Fruit fly (Drosophila melanogaster) whole organism, embryonic: ENCODE results near the gene Rab9D.
A peak's percentile ranks its signal among the peaks of the same experiment; 100 is the strongest.

ENCODE experiments used
- Asciz ChIP-seq: fragments of 200-800 bp; sonication (Bioruptor generic); optimal IDR thresholded peaks from 2 replicates; lab custom pipeline; 2017; ENCODE audit warnings: missing biosample characterization, mild to moderate bottlenecking, missing genetic modification characterization, missing genetic modification reagents
- CG10366 ChIP-seq: fragments of 200-800 bp; sonication (Bioruptor generic); IDR thresholded peaks from 2 replicates; pipeline ENCODE4 v1.3.6; 2022; ENCODE audit warnings: missing biosample characterization, missing genetic modification characterization
- CG10979 ChIP-seq: fragments of 200-800 bp; sonication (Bioruptor generic); optimal IDR thresholded peaks from 2 replicates; lab custom pipeline; 2018; ENCODE audit warnings: missing biosample characterization, mild to moderate bottlenecking, missing genetic modification characterization, moderate library complexity
- CG11560 ChIP-seq: fragments of 200-800 bp; sonication (Bioruptor generic); IDR thresholded peaks from 3 replicates; pipeline ENCODE4 v1.3.6; 2022; ENCODE audit warnings: missing biosample characterization, missing genetic modification characterization
- CG14965 ChIP-seq: fragments of 200-800 bp; sonication (Bioruptor generic); optimal IDR thresholded peaks from 2 replicates; lab custom pipeline; 2016; ENCODE audit warnings: missing biosample characterization, missing genetic modification characterization, borderline replicate concordance
- CG16779 ChIP-seq: fragments of 200-800 bp; sonication (Bioruptor generic); IDR thresholded peaks from 2 replicates; pipeline ENCODE4 v1.3.6; 2022; ENCODE audit warnings: missing biosample characterization, missing genetic modification characterization
- CG16813 ChIP-seq: fragments of 200-800 bp; sonication (Bioruptor generic); IDR thresholded peaks from 3 replicates; pipeline ENCODE4 v1.3.6; 2022; ENCODE audit warnings: missing biosample characterization, missing genetic modification characterization; ENCODE audit not compliant: partially characterized antibody
- CG17328 ChIP-seq: fragments of 200-800 bp; sonication (Bioruptor generic); IDR thresholded peaks from 2 replicates; pipeline ENCODE4 v1.3.6; 2022; ENCODE audit warnings: missing biosample characterization, missing genetic modification characterization
- CG2678 ChIP-seq: fragments of 200-800 bp; sonication (Bioruptor generic); optimal IDR thresholded peaks from 3 replicates; lab custom pipeline; 2019; ENCODE audit warnings: missing biosample characterization, mild to moderate bottlenecking, missing genetic modification characterization, moderate library complexity
- CG30020 ChIP-seq: fragments of 200-800 bp; optimal IDR thresholded peaks from 2 replicates; lab custom pipeline; 2019; ENCODE audit warnings: missing biosample characterization, mild to moderate bottlenecking, missing genetic modification characterization, moderate library complexity
- CG30403 ChIP-seq: fragments of 200-800 bp; sonication (Bioruptor generic); optimal IDR thresholded peaks from 3 replicates; lab custom pipeline; 2016; ENCODE audit warnings: missing biosample characterization, missing genetic modification characterization
- CG5245 ChIP-seq: fragments of 200-800 bp; sonication (Bioruptor generic); optimal IDR thresholded peaks from 3 replicates; lab custom pipeline; 2016; ENCODE audit warnings: missing biosample characterization, missing genetic modification characterization
- CG7928 ChIP-seq: fragments of 200-800 bp; sonication (Bioruptor generic); optimal IDR thresholded peaks from 2 replicates; lab custom pipeline; 2017; ENCODE audit warnings: missing biosample characterization, mild to moderate bottlenecking, missing genetic modification characterization
- CG7963 ChIP-seq: fragments of 200-800 bp; sonication (Bioruptor generic); IDR thresholded peaks from 3 replicates; pipeline ENCODE4 v1.3.6; 2022; ENCODE audit warnings: missing biosample characterization, missing genetic modification characterization; ENCODE audit not compliant: partially characterized antibody
- CG8478 ChIP-seq: fragments of >200 bp; optimal IDR thresholded peaks from 2 replicates; lab custom pipeline; 2018
- CG8765 ChIP-seq: fragments of 200-800 bp; sonication (Bioruptor generic); IDR thresholded peaks from 2 replicates; pipeline ENCODE4 v1.3.6; 2022; ENCODE audit warnings: missing biosample characterization, missing genetic modification characterization
- CG9215 ChIP-seq: fragments of 200-800 bp; sonication (Bioruptor generic); IDR thresholded peaks from 2 replicates; pipeline ENCODE4 v1.3.6; 2022; ENCODE audit warnings: missing biosample characterization, missing genetic modification characterization
- CG9437 ChIP-seq: fragments of 200-800 bp; sonication (Bioruptor generic); optimal IDR thresholded peaks from 2 replicates; lab custom pipeline; 2018; ENCODE audit warnings: missing biosample characterization, mild to moderate bottlenecking, missing genetic modification characterization
- CG9876 ChIP-seq: fragments of 200-800 bp; sonication (Bioruptor generic); optimal IDR thresholded peaks from 2 replicates; lab custom pipeline; 2016; ENCODE audit warnings: missing biosample characterization, missing genetic modification characterization
- CG9932 ChIP-seq: fragments of 200-800 bp; sonication (Bioruptor generic); IDR thresholded peaks from 2 replicates; pipeline ENCODE4 v1.3.6; 2022; ENCODE audit warnings: missing biosample characterization, missing genetic modification characterization
- Dip3 ChIP-seq: fragments of 200-800 bp; sonication (Bioruptor generic); optimal IDR thresholded peaks from 3 replicates; lab custom pipeline; 2016; ENCODE audit warnings: missing biosample characterization, missing genetic modification characterization
- Dll ChIP-seq: fragments of 200-800 bp; sonication (Bioruptor generic); IDR thresholded peaks from 4 replicates; pipeline ENCODE4 v1.3.6; 2022; ENCODE audit warnings: missing biosample characterization, missing genetic modification characterization; ENCODE audit not compliant: partially characterized antibody
- Drgx ChIP-seq: fragments of 200-800 bp; sonication (Bioruptor generic); IDR thresholded peaks from 2 replicates; pipeline ENCODE4 v1.3.6; 2022; ENCODE audit warnings: missing biosample characterization, missing genetic modification characterization
- Gsc ChIP-seq: fragments of 200-800 bp; sonication (Bioruptor generic); IDR thresholded peaks from 2 replicates; pipeline ENCODE4 v1.3.6; 2022; ENCODE audit warnings: missing biosample characterization, missing genetic modification characterization
- HLH54F ChIP-seq: fragments of 200-800 bp; sonication (Bioruptor generic); optimal IDR thresholded peaks from 3 replicates; lab custom pipeline; 2016; ENCODE audit warnings: missing biosample characterization, missing genetic modification characterization
- Hmr ChIP-seq: fragments of 200-800 bp; sonication (Bioruptor generic); optimal IDR thresholded peaks from 3 replicates; lab custom pipeline; 2017; ENCODE audit warnings: mild to moderate bottlenecking, missing biosample characterization, missing genetic modification reagents, missing genetic modification characterization
- Hr3 ChIP-seq: fragments of 200-800 bp; sonication (Bioruptor generic); optimal IDR thresholded peaks from 3 replicates; lab custom pipeline; 2016; ENCODE audit warnings: missing biosample characterization, missing genetic modification characterization
- TFAM ChIP-seq: fragments of 200-800 bp; sonication (Bioruptor generic); optimal IDR thresholded peaks from 2 replicates; lab custom pipeline; 2017; ENCODE audit warnings: missing biosample characterization, missing genetic modification characterization, inconsistent platforms
- Trl ChIP-seq, 3 experiments: fragments of >200 bp in 2 of 3; fragments of 200-800 bp in 1 of 3; sonication (Bioruptor generic) in 1 of 3; optimal IDR thresholded peaks; 2 replicates in 1 of 3; 3 replicates in 2 of 3; lab custom pipeline; 2016 to 2017; ENCODE audit warnings: missing biosample characterization in 1 of 3, missing genetic modification characterization in 1 of 3
- abd-A ChIP-seq: fragments of 200-800 bp; sonication (Bioruptor generic); optimal IDR thresholded peaks from 3 replicates; lab custom pipeline; 2019; ENCODE audit warnings: missing biosample characterization, mild to moderate bottlenecking, missing genetic modification characterization, moderate library complexity
- aop ChIP-seq: fragments of 200-800 bp; sonication (Bioruptor generic); IDR thresholded peaks from 2 replicates; pipeline ENCODE4 v1.3.6; 2022; ENCODE audit warnings: missing biosample characterization, missing genetic modification characterization
- br ChIP-seq: fragments of >200 bp; optimal IDR thresholded peaks from 2 replicates; lab custom pipeline; 2017
- disco-r ChIP-seq: fragments of 200-800 bp; sonication (Bioruptor generic); optimal IDR thresholded peaks from 2 replicates; lab custom pipeline; 2016; ENCODE audit warnings: missing biosample characterization, missing genetic modification characterization
- eve ChIP-seq, 2 experiments: fragments of >200 bp; optimal IDR thresholded peaks; 2 replicates each; lab custom pipeline; 2017; ENCODE audit warnings: missing biosample characterization in 2 of 2, missing genetic modification characterization in 2 of 2
- gce ChIP-seq: fragments of 200-800 bp; sonication (Bioruptor generic); IDR thresholded peaks from 3 replicates; pipeline ENCODE4 v1.3.6; 2022; ENCODE audit warnings: missing biosample characterization, missing genetic modification characterization
- gcm ChIP-seq: fragments of 200-800 bp; sonication (Bioruptor generic); optimal IDR thresholded peaks from 2 replicates; lab custom pipeline; 2019; ENCODE audit warnings: missing biosample characterization, mild to moderate bottlenecking, missing genetic modification characterization, moderate library complexity
- gem ChIP-seq: fragments of 200-800 bp; sonication (Bioruptor generic); optimal IDR thresholded peaks from 2 replicates; lab custom pipeline; 2019; ENCODE audit warnings: missing biosample characterization, mild to moderate bottlenecking, missing genetic modification characterization, moderate library complexity
- knrl ChIP-seq: fragments of 200-800 bp; sonication (Bioruptor generic); IDR thresholded peaks from 3 replicates; pipeline ENCODE4 v1.3.6; 2022; ENCODE audit warnings: missing biosample characterization, missing genetic modification characterization; ENCODE audit not compliant: partially characterized antibody
- otp ChIP-seq: fragments of 200-800 bp; sonication (Bioruptor generic); IDR thresholded peaks from 3 replicates; pipeline ENCODE4, ENCODE4 v1.3.6; 2022; ENCODE audit warnings: missing biosample characterization, missing genetic modification characterization
- pan ChIP-seq, 4 experiments: fragments of >200 bp in 3 of 4; fragments of 200-800 bp in 1 of 4; sonication (Bioruptor generic) in 1 of 4; optimal IDR thresholded peaks in 3 of 4; IDR thresholded peaks in 1 of 4; 2 replicates each; pipeline versions ENCODE4 v1.3.6 to Lab custom; 2017 to 2022; ENCODE audit warnings: missing biosample characterization in 2 of 4, missing genetic modification characterization in 2 of 4, mixed read lengths in 1 of 4
- sc ChIP-seq, 3 experiments: fragments of >200 bp in 2 of 3; fragments of 200-800 bp in 1 of 3; sonication (Bioruptor generic) in 1 of 3; optimal IDR thresholded peaks; 2 replicates in 2 of 3; 3 replicates in 1 of 3; lab custom pipeline; 2017; ENCODE audit warnings: mild to moderate bottlenecking in 1 of 3, missing biosample characterization in 1 of 3, missing genetic modification characterization in 1 of 3, missing genetic modification reagents in 1 of 3
- schlank ChIP-seq: fragments of 200-800 bp; sonication (Bioruptor generic); optimal IDR thresholded peaks from 2 replicates; lab custom pipeline; 2018; ENCODE audit warnings: missing biosample characterization, mild to moderate bottlenecking, missing genetic modification characterization
- sens-2 ChIP-seq: fragments of 200-800 bp; sonication (Bioruptor generic); IDR thresholded peaks from 2 replicates; pipeline ENCODE4 v1.3.6; 2022; ENCODE audit warnings: missing biosample characterization, missing genetic modification characterization
- sna ChIP-seq: fragments of 200-800 bp; sonication (Bioruptor generic); IDR thresholded peaks from 2 replicates; pipeline ENCODE4 v1.3.6; 2022; ENCODE audit warnings: missing biosample characterization, missing genetic modification characterization; ENCODE audit not compliant: partially characterized antibody
- stc ChIP-seq: fragments of 200-800 bp; sonication (Bioruptor generic); IDR thresholded peaks from 2 replicates; pipeline ENCODE4 v1.3.6; 2022; ENCODE audit warnings: missing biosample characterization, missing genetic modification characterization
- sug ChIP-seq: fragments of 200-800 bp; optimal IDR thresholded peaks from 2 replicates; lab custom pipeline; 2019; ENCODE audit warnings: missing biosample characterization, mild to moderate bottlenecking, missing genetic modification characterization, moderate library complexity
- tap ChIP-seq: fragments of 200-800 bp; optimal IDR thresholded peaks from 3 replicates; lab custom pipeline; 2019; ENCODE audit warnings: missing biosample characterization, mild to moderate bottlenecking, missing genetic modification characterization, moderate library complexity
- tgo ChIP-seq: fragments of 200-800 bp; sonication (Bioruptor generic); IDR thresholded peaks from 3 replicates; pipeline ENCODE4 v1.3.6; 2022; ENCODE audit warnings: missing biosample characterization, missing genetic modification characterization
- ttk ChIP-seq: fragments of 200-800 bp; sonication (Bioruptor generic); IDR thresholded peaks from 2 replicates; pipeline ENCODE4 v2.1.2; 2022; ENCODE audit warnings: missing biosample characterization, missing genetic modification characterization
- vnd ChIP-seq: fragments of 200-800 bp; sonication (Bioruptor generic); IDR thresholded peaks from 3 replicates; pipeline ENCODE4 v1.3.6; 2022; ENCODE audit warnings: missing biosample characterization, missing genetic modification characterization; ENCODE audit not compliant: partially characterized antibody

Rab9D gene

DNA sequence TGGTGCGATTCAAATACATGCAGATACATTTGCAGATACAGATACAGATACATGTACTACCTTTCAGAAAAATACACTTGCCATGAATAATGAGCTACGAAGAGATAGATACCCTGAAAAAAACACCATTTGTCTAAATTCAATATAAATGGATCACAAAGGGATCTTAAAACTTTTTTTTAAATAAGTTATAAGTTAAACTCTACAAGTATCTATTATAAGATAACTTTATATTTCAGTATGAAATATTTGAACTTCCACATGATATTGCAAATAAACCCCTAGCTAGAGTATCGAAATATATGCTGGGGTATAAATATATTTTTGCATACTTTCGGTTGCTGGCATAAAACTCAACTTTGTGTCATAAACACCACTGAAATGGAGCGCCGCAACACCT, 27.5 kb upstream of the Rab9D start (continued):
- peak; percentile 4 for TF ChIP-seq sug (tag; lab: Kevin White, UChicago)
- TF ChIP-seq Dll (GFP tag; lab: Robert Waterston, UW), result no peak
- TF ChIP-seq CG10979 (tag; lab: Kevin White, UChicago), result peak; percentile 48
- peak; percentile 54 for TF ChIP-seq CG9932 (GFP tag; lab: Robert Waterston, UW)
- no peak for TF ChIP-seq vnd (GFP tag; lab: Robert Waterston, UW)
- TF ChIP-seq pan (optimal IDR thresholded peaks at IDR 0.05; lab: Kevin White, UChicago), result no peak
- peak in 1 of 2 experiments; percentile 64 for TF ChIP-seq pan (GFP tag; optimal IDR thresholded peaks at IDR 0.05 in 1 of 2, IDR thresholded peaks at IDR 0.05 in 1 of 2)
- TF ChIP-seq CG5245 (GFP tag; lab: Kevin White, UChicago), result no peak
- no peak for TF ChIP-seq CG8765 (GFP tag; lab: Robert Waterston, UW)
- no peak for TF ChIP-seq HLH54F (GFP tag; lab: Kevin White, UChicago)
- peak; percentile 76 for TF ChIP-seq CG2678 (tag; lab: Kevin White, UChicago)
- TF ChIP-seq ttk (GFP tag; lab: Robert Waterston, UW), result no peak
- TF ChIP-seq br, result no peak
- TF ChIP-seq CG16813 (GFP tag; lab: Robert Waterston, UW), result no peak
- no peak for TF ChIP-seq CG7963 (GFP tag; lab: Robert Waterston, UW)
- TF ChIP-seq CG30020 (tag; lab: Kevin White, UChicago), result no peak
- no peak for TF ChIP-seq CG16779 (GFP tag; lab: Robert Waterston, UW)
- TF ChIP-seq CG14965 (GFP tag; lab: Kevin White, UChicago), result no peak
- TF ChIP-seq abd-A, result no peak
- no peak for TF ChIP-seq Dip3 (GFP tag; lab: Kevin White, UChicago)
- TF ChIP-seq CG30403 (GFP tag; lab: Kevin White, UChicago), result peak; percentile 56
- no peak for TF ChIP-seq CG7928
- no peak for TF ChIP-seq Asciz (GFP tag; lab: Kevin White, UChicago)
- TF ChIP-seq CG8478 (lab: Kevin White, UChicago), result no peak
- peak; percentile 53 for TF ChIP-seq CG10366 (GFP tag; lab: Robert Waterston, UW)
- TF ChIP-seq TFAM (GFP tag; lab: Kevin White, UChicago), result no peak
- no peak for TF ChIP-seq CG17328 (GFP tag; lab: Robert Waterston, UW)
- TF ChIP-seq CG9437 (GFP tag; lab: Kevin White, UChicago), result peak; percentile 37
- TF ChIP-seq CG9876 (GFP tag; lab: Kevin White, UChicago), result no peak
- peak; percentile 47 for TF ChIP-seq tap (tag; lab: Kevin White, UChicago)
- TF ChIP-seq aop, result no peak
- TF ChIP-seq gem (tag; lab: Kevin White, UChicago), result peak; percentile 84
- TF ChIP-seq CG11560 (tag; lab: Robert Waterston, UW), result no peak; the same call in 2 of the 3 replicates
- TF ChIP-seq gcm (GFP tag; lab: Kevin White, UChicago), result peak; percentile 26
- TF ChIP-seq otp (GFP tag; lab: Robert Waterston, UW), result no peak
- TF ChIP-seq stc (GFP tag; lab: Robert Waterston, UW), result peak; percentile 44; the same call in 1 of the 2 replicates
- no peak for TF ChIP-seq knrl (GFP tag; lab: Robert Waterston, UW)
- no peak for TF ChIP-seq sens-2 (GFP tag; lab: Robert Waterston, UW)
- TF ChIP-seq Hr3 (GFP tag; lab: Kevin White, UChicago), result peak; percentile 48
- TF ChIP-seq Trl (optimal IDR thresholded peaks at IDR 0.05; lab: Kevin White, UChicago), result no peak
- TF ChIP-seq Trl (GFP tag; optimal IDR thresholded peaks at IDR 0.05; lab: Kevin White, UChicago), result no peak
- TF ChIP-seq disco-r (GFP tag; lab: Kevin White, UChicago), result no peak
- TF ChIP-seq Gsc (GFP tag; lab: Robert Waterston, UW), result no peak
- peak; percentile 71 for TF ChIP-seq Hmr
- peak; percentile 76 for TF ChIP-seq Drgx
- TF ChIP-seq eve (GFP tag; optimal IDR thresholded peaks at IDR 0.05; lab: Kevin White, UChicago), result no peak
- TF ChIP-seq gce (GFP tag; lab: Robert Waterston, UW), result no peak
- TF ChIP-seq schlank (tag; lab: Kevin White, UChicago), result no peak
- TF ChIP-seq sc (optimal IDR thresholded peaks at IDR 0.05; lab: Kevin White, UChicago), result no peak
- TF ChIP-seq sc (GFP tag; optimal IDR thresholded peaks at IDR 0.05; lab: Kevin White, UChicago), result peak; percentile 20
- TF ChIP-seq sna (GFP tag; lab: Robert Waterston, UW), result no peak
- TF ChIP-seq CG9215 (GFP tag; lab: Robert Waterston, UW), result peak; percentile 43
- peak; percentile 56; the same call in 2 of the 3 replicates for TF ChIP-seq tgo (GFP tag; lab: Robert Waterston, UW)
